Fruit fly (Drosophila melanogaster) whole organism, embryonic: ENCODE results near the gene Tsf1.

Experiments used
- Blimp-1 ChIP-seq: fragments of 200-800 bp; sonication (Bioruptor generic); optimal IDR thresholded peaks from 3 replicates; lab custom pipeline; 2018; ENCODE audit warnings: missing biosample characterization, missing genetic modification characterization, mild to moderate bottlenecking, moderate library complexity, missing genetic modification reagents
- CG10267 ChIP-seq: fragments of 200-800 bp; sonication (Bioruptor generic); optimal IDR thresholded peaks from 2 replicates; lab custom pipeline; 2018; ENCODE audit warnings: missing biosample characterization, mild to moderate bottlenecking, missing genetic modification characterization, moderate library complexity
- CG10462 ChIP-seq: fragments of 200-800 bp; sonication (Bioruptor generic); optimal IDR thresholded peaks from 2 replicates; lab custom pipeline; 2016; ENCODE audit warnings: missing biosample characterization, missing genetic modification characterization
- CG10565 ChIP-seq: fragments of 200-800 bp; sonication (Bioruptor generic); optimal IDR thresholded peaks from 3 replicates; lab custom pipeline; 2016; ENCODE audit warnings: missing biosample characterization, mild to moderate bottlenecking, missing genetic modification characterization
- CG10654 ChIP-seq: fragments of 200-800 bp; sonication (Bioruptor generic); optimal IDR thresholded peaks from 2 replicates; lab custom pipeline; 2016; ENCODE audit warnings: missing biosample characterization, missing genetic modification characterization
- CG12104 ChIP-seq: fragments of 200-800 bp; sonication (Bioruptor generic); optimal IDR thresholded peaks from 3 replicates; lab custom pipeline; 2016; ENCODE audit warnings: missing biosample characterization, missing genetic modification characterization
- CG12659 ChIP-seq: fragments of 200-800 bp; sonication (Bioruptor generic); optimal IDR thresholded peaks from 3 replicates; lab custom pipeline; 2017; ENCODE audit warnings: mild to moderate bottlenecking, missing biosample characterization, missing genetic modification reagents, missing genetic modification characterization
- CG14710 ChIP-seq: fragments of 200-800 bp; sonication (Bioruptor generic); optimal IDR thresholded peaks from 3 replicates; lab custom pipeline; 2019; ENCODE audit warnings: missing biosample characterization, mild to moderate bottlenecking, missing genetic modification characterization, moderate library complexity
- CG1529 ChIP-seq: fragments of 200-800 bp; sonication (Bioruptor generic); optimal IDR thresholded peaks from 3 replicates; lab custom pipeline; 2018; ENCODE audit warnings: missing biosample characterization, missing genetic modification characterization
- CG1647 ChIP-seq: fragments of 200-800 bp; sonication (Bioruptor generic); optimal IDR thresholded peaks from 3 replicates; lab custom pipeline; 2016; ENCODE audit warnings: missing biosample characterization, missing genetic modification characterization
- CG17186 ChIP-seq: fragments of 200-800 bp; sonication (Bioruptor generic); optimal IDR thresholded peaks from 3 replicates; lab custom pipeline; 2017; ENCODE audit warnings: missing biosample characterization, missing genetic modification reagents, missing genetic modification characterization
- CG17385 ChIP-seq: fragments of 200-800 bp; sonication (Bioruptor generic); optimal IDR thresholded peaks from 3 replicates; lab custom pipeline; 2018; ENCODE audit warnings: missing biosample characterization, mild to moderate bottlenecking, missing genetic modification characterization
- CG2120 ChIP-seq: fragments of 200-800 bp; sonication (Bioruptor generic); optimal IDR thresholded peaks from 3 replicates; lab custom pipeline; 2016; ENCODE audit warnings: missing biosample characterization, missing genetic modification characterization
- CG2129 ChIP-seq: fragments of 200-800 bp; sonication (Bioruptor generic); IDR thresholded peaks from 2 replicates; pipeline ENCODE4 v1.3.6; 2022; ENCODE audit warnings: missing biosample characterization, missing genetic modification characterization; ENCODE audit not compliant: partially characterized antibody
- CG30403 ChIP-seq: fragments of 200-800 bp; sonication (Bioruptor generic); optimal IDR thresholded peaks from 3 replicates; lab custom pipeline; 2016; ENCODE audit warnings: missing biosample characterization, missing genetic modification characterization
- CG31224 ChIP-seq: fragments of 200-800 bp; sonication (Bioruptor generic); IDR thresholded peaks from 2 replicates; pipeline ENCODE4 v1.3.6; 2022; ENCODE audit warnings: missing biosample characterization, missing genetic modification characterization
- CG3281 ChIP-seq: fragments of 200-800 bp; sonication (Bioruptor generic); optimal IDR thresholded peaks from 3 replicates; lab custom pipeline; 2017; ENCODE audit warnings: missing biosample characterization, mild to moderate bottlenecking, missing genetic modification characterization
- CG3847 ChIP-seq: fragments of 200-800 bp; sonication (Bioruptor generic); IDR thresholded peaks from 2 replicates; pipeline ENCODE4 v1.3.6; 2022; ENCODE audit warnings: missing biosample characterization, missing genetic modification characterization
- CG6689 ChIP-seq: fragments of 200-800 bp; sonication (Bioruptor generic); IDR thresholded peaks from 2 replicates; pipeline ENCODE4 v1.3.6; 2022; ENCODE audit warnings: missing biosample characterization, missing genetic modification characterization
- CG8765 ChIP-seq: fragments of 200-800 bp; sonication (Bioruptor generic); IDR thresholded peaks from 2 replicates; pipeline ENCODE4 v1.3.6; 2022; ENCODE audit warnings: missing biosample characterization, missing genetic modification characterization
- CG9932 ChIP-seq: fragments of 200-800 bp; sonication (Bioruptor generic); IDR thresholded peaks from 2 replicates; pipeline ENCODE4 v1.3.6; 2022; ENCODE audit warnings: missing biosample characterization, missing genetic modification characterization
- CoRest ChIP-seq: fragments of 200-800 bp; sonication (Bioruptor generic); optimal IDR thresholded peaks from 3 replicates; lab custom pipeline; 2018; ENCODE audit warnings: missing biosample characterization, mild to moderate bottlenecking, missing genetic modification characterization, moderate library complexity
- E2f2 ChIP-seq: fragments of 200-800 bp; sonication (Bioruptor generic); IDR thresholded peaks from 2 replicates; pipeline ENCODE4 v1.3.6; 2022; ENCODE audit warnings: missing biosample characterization, missing genetic modification characterization
- Ets97D ChIP-seq: fragments of 200-800 bp; sonication (Bioruptor generic); optimal IDR thresholded peaks from 3 replicates; lab custom pipeline; 2016; ENCODE audit warnings: missing biosample characterization, missing genetic modification characterization
- Hr3 ChIP-seq: fragments of 200-800 bp; sonication (Bioruptor generic); optimal IDR thresholded peaks from 3 replicates; lab custom pipeline; 2016; ENCODE audit warnings: missing biosample characterization, missing genetic modification characterization
- Jarid2 ChIP-seq: fragments of 200-800 bp; sonication (Bioruptor generic); optimal IDR thresholded peaks from 3 replicates; lab custom pipeline; 2017; ENCODE audit warnings: mild to moderate bottlenecking, missing biosample characterization, missing genetic modification reagents, missing genetic modification characterization
- Max ChIP-seq: fragments of 200-800 bp; sonication (Bioruptor generic); optimal IDR thresholded peaks from 2 replicates; lab custom pipeline; 2016; ENCODE audit warnings: missing biosample characterization, mild to moderate bottlenecking, missing genetic modification characterization
- Meics ChIP-seq: fragments of 200-800 bp; sonication (Bioruptor generic); optimal IDR thresholded peaks from 2 replicates; lab custom pipeline; 2017; ENCODE audit warnings: missing biosample characterization, mild to moderate bottlenecking, missing genetic modification characterization
- Nf-YA ChIP-seq: fragments of 200-800 bp; sonication (Bioruptor generic); IDR thresholded peaks from 2 replicates; pipeline ENCODE4 v1.3.6; 2022; ENCODE audit warnings: missing biosample characterization, missing genetic modification characterization
- Poxn ChIP-seq: fragments of 200-800 bp; sonication (Bioruptor generic); IDR thresholded peaks from 2 replicates; pipeline ENCODE4 v1.3.6; 2022; ENCODE audit warnings: missing biosample characterization, missing genetic modification characterization
- ash1 ChIP-seq: fragments of 200-800 bp; sonication (Bioruptor generic); optimal IDR thresholded peaks from 2 replicates; lab custom pipeline; 2018; ENCODE audit warnings: missing biosample characterization, mild to moderate bottlenecking, missing genetic modification characterization
- cwo ChIP-seq: fragments of 200-800 bp; sonication (Bioruptor generic); optimal IDR thresholded peaks from 3 replicates; lab custom pipeline; 2017; ENCODE audit warnings: missing biosample characterization, missing genetic modification characterization, mild to moderate bottlenecking, moderate library complexity, missing genetic modification reagents
- danr ChIP-seq: fragments of 200-800 bp; sonication (Bioruptor generic); IDR thresholded peaks from 2 replicates; pipeline ENCODE4 v1.3.6; 2022; ENCODE audit warnings: missing biosample characterization, missing genetic modification characterization
- dysf ChIP-seq: fragments of 200-800 bp; sonication (Bioruptor generic); IDR thresholded peaks from 3 replicates; pipeline ENCODE4 v1.3.6; 2022; ENCODE audit warnings: missing biosample characterization, missing genetic modification characterization
- ewg ChIP-seq: fragments of 200-800 bp; sonication (Bioruptor generic); optimal IDR thresholded peaks from 3 replicates; lab custom pipeline; 2017; ENCODE audit warnings: mild to moderate bottlenecking, missing biosample characterization, missing genetic modification reagents, missing genetic modification characterization
- fd102C ChIP-seq: fragments of 200-800 bp; sonication (Bioruptor generic); optimal IDR thresholded peaks from 2 replicates; lab custom pipeline; 2018; ENCODE audit warnings: missing biosample characterization, mild to moderate bottlenecking, missing genetic modification characterization, moderate library complexity
- lmd ChIP-seq: fragments of 200-800 bp; sonication (Bioruptor generic); IDR thresholded peaks from 2 replicates; pipeline ENCODE4 v1.3.6; 2022; ENCODE audit warnings: missing biosample characterization, missing genetic modification characterization
- lola ChIP-seq, 3 experiments: fragments of >200 bp in 2 of 3; fragments of 200-800 bp in 1 of 3; sonication (Bioruptor generic) in 1 of 3; optimal IDR thresholded peaks; 2 replicates each; lab custom pipeline; 2017 to 2019; ENCODE audit warnings: missing biosample characterization in 3 of 3, missing genetic modification characterization in 3 of 3, mild to moderate bottlenecking in 1 of 3, moderate library complexity in 1 of 3
- lov ChIP-seq, 2 experiments: fragments of 200-800 bp in 1 of 2; fragments of >200 bp in 1 of 2; sonication (Bioruptor generic) in 1 of 2; IDR thresholded peaks in 1 of 2; optimal IDR thresholded peaks in 1 of 2; 2 replicates in 1 of 2; 3 replicates in 1 of 2; pipeline versions ENCODE4 v1.3.6 to Lab custom; 2017 to 2022; ENCODE audit warnings: missing biosample characterization in 1 of 2, missing genetic modification characterization in 1 of 2
- mam ChIP-seq: fragments of 200-800 bp; sonication (Bioruptor generic); optimal IDR thresholded peaks from 3 replicates; lab custom pipeline; 2016; ENCODE audit warnings: missing biosample characterization, missing genetic modification characterization
- mirr ChIP-seq: fragments of 200-800 bp; sonication (Bioruptor generic); optimal IDR thresholded peaks from 3 replicates; lab custom pipeline; 2018; ENCODE audit warnings: missing biosample characterization, mild to moderate bottlenecking, missing genetic modification characterization
- org-1 ChIP-seq: fragments of 200-800 bp; sonication (Bioruptor generic); optimal IDR thresholded peaks from 2 replicates; lab custom pipeline; 2017; ENCODE audit warnings: missing biosample characterization, missing genetic modification characterization
- prd ChIP-seq, 3 experiments: fragments of >200 bp in 2 of 3; fragments of 200-800 bp in 1 of 3; sonication (Bioruptor generic) in 1 of 3; optimal IDR thresholded peaks in 2 of 3; IDR thresholded peaks in 1 of 3; 2 replicates in 2 of 3; 3 replicates in 1 of 3; pipeline versions ENCODE4 v1.3.6 to Lab custom; 2017 to 2022; ENCODE audit warnings: missing biosample characterization in 1 of 3, missing genetic modification characterization in 1 of 3
- seq ChIP-seq: fragments of 200-800 bp; sonication (Bioruptor generic); IDR thresholded peaks from 2 replicates; pipeline ENCODE4 v1.3.6; 2022; ENCODE audit warnings: missing biosample characterization, missing genetic modification characterization
- sisA ChIP-seq: fragments of 200-800 bp; sonication (Bioruptor generic); IDR thresholded peaks from 2 replicates; pipeline ENCODE4 v1.3.6; 2022; ENCODE audit warnings: missing biosample characterization, missing genetic modification characterization
- sqz ChIP-seq: fragments of 200-800 bp; sonication (Bioruptor generic); optimal IDR thresholded peaks from 3 replicates; lab custom pipeline; 2018; ENCODE audit warnings: missing biosample characterization, mild to moderate bottlenecking, missing genetic modification characterization
- tll ChIP-seq, 2 experiments: fragments of 200-800 bp in 1 of 2; fragments of >200 bp in 1 of 2; sonication (Bioruptor generic) in 1 of 2; optimal IDR thresholded peaks; 2 replicates each; lab custom pipeline; 2017 to 2019; ENCODE audit warnings: missing biosample characterization in 2 of 2, missing genetic modification characterization in 2 of 2, mild to moderate bottlenecking in 1 of 2, moderate library complexity in 1 of 2
- usp ChIP-seq: fragments of >200 bp; optimal IDR thresholded peaks from 2 replicates; lab custom pipeline; 2017; ENCODE audit warnings: missing biosample characterization, missing genetic modification characterization
- vvl ChIP-seq: fragments of 200-800 bp; sonication (Bioruptor generic); IDR thresholded peaks from 2 replicates; pipeline ENCODE4 v1.3.6; 2022; ENCODE audit warnings: missing biosample characterization, missing genetic modification characterization
- zen ChIP-seq: fragments of 200-800 bp; sonication (Bioruptor generic); optimal IDR thresholded peaks from 3 replicates; lab custom pipeline; 2018; ENCODE audit warnings: missing biosample characterization, mild to moderate bottlenecking, missing genetic modification characterization, moderate library complexity

Tsf1 gene

DNA sequence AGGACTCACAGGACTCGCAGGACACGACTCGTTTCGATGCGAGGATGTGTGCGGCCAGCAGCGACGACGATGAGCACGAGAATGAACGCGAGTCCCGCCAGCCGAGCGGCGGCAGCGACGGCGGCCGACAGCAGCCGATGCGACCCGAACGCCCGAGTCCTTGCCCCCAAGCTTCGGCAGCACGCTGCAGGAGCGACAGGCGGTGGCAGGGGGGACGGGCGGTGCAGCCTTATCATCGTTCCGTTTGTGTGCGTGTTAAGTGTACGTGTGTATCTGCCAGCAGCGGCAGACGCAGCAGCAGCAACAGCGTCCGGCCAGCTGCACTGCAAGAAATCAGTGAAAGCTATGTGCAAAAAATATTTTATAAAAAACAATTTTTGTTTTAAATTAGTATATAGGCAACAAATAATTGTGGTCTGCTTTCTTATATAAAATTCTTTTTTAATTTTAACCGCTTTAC is 30.7 kb upstream of the Tsf1 start, which contains the start of gene kairos (continued):
- TF ChIP-seq CG17385 (GFP tag; lab: Kevin White, UChicago) (no peak), E2f2 (GFP tag; lab: Robert Waterston, UW) (no peak), CG3281 (GFP tag; lab: Kevin White, UChicago) (no peak), CG9932 (GFP tag; lab: Robert Waterston, UW) (peak; percentile 32; the same call in 1 of the 2 replicates), sqz (GFP tag; lab: Kevin White, UChicago) (no peak), CG30403 (GFP tag; lab: Kevin White, UChicago) (no peak), Ets97D (GFP tag; lab: Kevin White, UChicago) (no peak), prd (optimal IDR thresholded peaks at IDR 0.05; lab: Kevin White, UChicago) (no peak), prd (GFP tag; IDR thresholded peaks at IDR 0.05; lab: Robert Waterston, UW) (peak; percentile 49; the same call in 2 of the 3 replicates), Nf-YA (GFP tag; lab: Robert Waterston, UW) (no peak), vvl (GFP tag; lab: Robert Waterston, UW) (0 out of 2 replicates have a peak, but pooled peaks have one; percentile 13), Max (GFP tag; lab: Kevin White, UChicago) (no peak), Poxn (GFP tag; lab: Robert Waterston, UW) (no peak), Blimp-1 (GFP tag; lab: Kevin White, UChicago) (peak; percentile 25), lov (optimal IDR thresholded peaks at IDR 0.05; lab: Kevin White, UChicago) (no peak), lov (GFP tag; IDR thresholded peaks at IDR 0.05; lab: Robert Waterston, UW) (no peak), usp (GFP tag; lab: Kevin White, UChicago) (no peak), tll (GFP tag; optimal IDR thresholded peaks at IDR 0.05; lab: Kevin White, UChicago) (no peak), CG14710 (tag; lab: Kevin White, UChicago) (no peak), sisA (GFP tag; lab: Robert Waterston, UW) (peak; percentile 53; the same call in 1 of the 2 replicates), mam (GFP tag; lab: Kevin White, UChicago) (no peak), CG17186 (GFP tag; lab: Kevin White, UChicago) (no peak), Hr3 (GFP tag; lab: Kevin White, UChicago) (no peak), CG6689 (GFP tag; lab: Robert Waterston, UW) (peak; percentile 35; the same call in 1 of the 2 replicates), lmd (no peak), CG2120 (GFP tag; lab: Kevin White, UChicago) (no peak), CG10565 (GFP tag; lab: Kevin White, UChicago) (no peak), ash1 (no peak), cwo (GFP tag; lab: Kevin White, UChicago) (no peak), ewg (GFP tag; lab: Kevin White, UChicago) (no peak), CG1529 (GFP tag; lab: Kevin White, UChicago) (no peak), lola (GFP tag; optimal IDR thresholded peaks at IDR 0.05; lab: Kevin White, UChicago) (no peak), CG10267 (peak; percentile 20), CG31224 (GFP tag; lab: Robert Waterston, UW) (no peak), CG1647 (GFP tag; lab: Kevin White, UChicago) (no peak), danr (GFP tag; lab: Robert Waterston, UW) (no peak), CG10462 (GFP tag; lab: Kevin White, UChicago) (no peak), org-1 (GFP tag; lab: Kevin White, UChicago) (no peak), CG2129 (GFP tag; lab: Robert Waterston, UW) (no peak), dysf (GFP tag; lab: Robert Waterston, UW) (peak; percentile 50), CG12104 (GFP tag; lab: Kevin White, UChicago) (no peak), zen (no peak), CoRest (no peak), CG3847 (GFP tag; lab: Robert Waterston, UW) (no peak), Jarid2 (GFP tag; lab: Kevin White, UChicago) (no peak), CG12659 (GFP tag; lab: Kevin White, UChicago) (no peak), seq (GFP tag; lab: Robert Waterston, UW) (no peak), CG8765 (GFP tag; lab: Robert Waterston, UW) (no peak), Meics (peak; percentile 26), fd102C (GFP tag; lab: Kevin White, UChicago) (no peak), mirr (GFP tag; lab: Kevin White, UChicago) (no peak), CG10654 (GFP tag; lab: Kevin White, UChicago) (no peak)
